Fruit fly (Drosophila melanogaster): ENCODE data around the gene comm2.

dm6 chr3L:15690711-15691591, 8.7 kb downstream of the comm2 start:
- TF ChIP-seq Sox102F (GFP tag; optimal IDR thresholded peaks at IDR 0.05) (no peak), topi (GFP tag; optimal IDR thresholded peaks at IDR 0.05) (no peak), acj6 (GFP tag; optimal IDR thresholded peaks at IDR 0.05) (no peak), CG6854 (GFP tag; optimal IDR thresholded peaks at IDR 0.05) (no peak), Eip93F (GFP tag; optimal IDR thresholded peaks at IDR 0.05) (no peak), CG34406 (GFP tag; optimal IDR thresholded peaks at IDR 0.05) (no peak), salr (GFP tag; optimal IDR thresholded peaks at IDR 0.05) (no peak)

All from whole organism, prepupa.